Comparison of ENCODE assay signal across 1 fruit fly cellular context in the genomic region with DNA sequence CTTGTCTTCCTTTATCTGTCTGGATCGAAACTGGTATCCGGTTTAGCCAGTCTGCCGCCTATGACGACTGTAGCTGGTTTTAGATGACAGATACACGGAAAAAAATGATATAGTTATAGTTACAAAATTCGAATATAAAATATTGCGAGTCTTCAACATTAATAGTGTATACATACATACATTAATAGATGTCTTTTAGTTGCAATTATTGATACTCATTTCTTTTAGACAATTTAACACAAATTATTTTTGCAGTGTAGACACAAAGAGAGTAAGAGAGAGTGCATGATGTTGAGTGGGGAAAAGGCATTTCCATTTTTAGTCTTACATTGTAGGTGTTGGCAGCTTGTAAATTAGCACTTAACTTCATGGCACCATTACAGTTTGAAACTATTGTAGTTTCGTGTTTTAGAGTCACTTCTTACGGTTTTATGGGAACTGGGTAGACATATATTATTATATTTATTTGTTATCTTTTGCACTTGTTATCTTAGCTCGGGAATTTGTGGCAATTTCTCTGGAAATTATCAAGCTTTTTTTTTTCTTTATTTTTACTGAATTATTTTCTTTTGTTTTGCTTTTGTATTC.
TF ChIP-seq lines count a peak whose summit lies in the region.

No protein-coding gene starts in this region.

TF ChIP-seq in whole organism, embryonic, 481 proteins besides CTCF, POLR2A, EP300 and RAD21 (continued from another document and continues in another):
- TF ChIP-seq Sry-δ (GFP tag; optimal IDR thresholded peaks at IDR 0.05; lab: Kevin White, UChicago) (no peak), Side (GFP tag; optimal IDR thresholded peaks at IDR 0.05; lab: Kevin White, UChicago) (no peak), CG4328 (GFP tag; optimal IDR thresholded peaks at IDR 0.05; lab: Kevin White, UChicago) (no peak), corto (GFP tag; optimal IDR thresholded peaks at IDR 0.05; lab: Kevin White, UChicago) (no peak), onecut (GFP tag; IDR thresholded peaks at IDR 0.05; lab: Robert Waterston, UW) (no peak), stwl (tag; optimal IDR thresholded peaks at IDR 0.05; lab: Kevin White, UChicago) (no peak), CG12659 (GFP tag; optimal IDR thresholded peaks at IDR 0.05; lab: Kevin White, UChicago) (peak; percentile 85), Oaz (GFP tag; IDR thresholded peaks at IDR 0.05; lab: Robert Waterston, UW) (no peak), oc (tag; optimal IDR thresholded peaks at IDR 0.05; lab: Kevin White, UChicago) (peak; percentile 95), CG5953 (GFP tag; IDR thresholded peaks at IDR 0.05; lab: Robert Waterston, UW) (no peak), CG16863 (GFP tag; optimal IDR thresholded peaks at IDR 0.05; lab: Kevin White, UChicago) (peak; percentile 72), nom (GFP tag; optimal IDR thresholded peaks at IDR 0.05; lab: Kevin White, UChicago) (no peak), gcm2 (GFP tag; optimal IDR thresholded peaks at IDR 0.05; lab: Kevin White, UChicago) (peak; percentile 35), CG9437 (GFP tag; optimal IDR thresholded peaks at IDR 0.05; lab: Kevin White, UChicago) (peak; percentile 82), fd96Cb (tag; optimal IDR thresholded peaks at IDR 0.05; lab: Kevin White, UChicago) (no peak), dati (GFP tag; IDR thresholded peaks at IDR 0.05; lab: Robert Waterston, UW) (no peak), dan (GFP tag; IDR thresholded peaks at IDR 0.05; lab: Robert Waterston, UW) (no peak), Nf-YB (GFP tag; optimal IDR thresholded peaks at IDR 0.05; lab: Kevin White, UChicago) (peak; percentile 78), hth (optimal IDR thresholded peaks at IDR 0.05; lab: Kevin White, UChicago) (no peak), sd (tag; optimal IDR thresholded peaks at IDR 0.05; lab: Kevin White, UChicago) (peak; percentile 48), CG11723 (GFP tag; optimal IDR thresholded peaks at IDR 0.05; lab: Kevin White, UChicago) (peak; percentile 83), CG4820 (GFP tag; optimal IDR thresholded peaks at IDR 0.05; lab: Kevin White, UChicago) (no peak), Max (GFP tag; optimal IDR thresholded peaks at IDR 0.05; lab: Kevin White, UChicago) (no peak), mld (GFP tag; IDR thresholded peaks at IDR 0.05; lab: Robert Waterston, UW; ENCODE audit: partially characterized antibody) (no peak), Mad (GFP tag; optimal IDR thresholded peaks at IDR 0.05; lab: Kevin White, UChicago) (no peak), eyg (GFP tag; optimal IDR thresholded peaks at IDR 0.05; lab: Kevin White, UChicago) (no peak), sqz (GFP tag; optimal IDR thresholded peaks at IDR 0.05; lab: Kevin White, UChicago) (no peak), CG2116 (GFP tag; optimal IDR thresholded peaks at IDR 0.05; lab: Kevin White, UChicago) (peak; percentile 55), Xbp1 (GFP tag; optimal IDR thresholded peaks at IDR 0.05; lab: Kevin White, UChicago) (peak; percentile 87), Six4 (GFP tag; optimal IDR thresholded peaks at IDR 0.05; lab: Kevin White, UChicago) (no peak), lov (optimal IDR thresholded peaks at IDR 0.05; lab: Kevin White, UChicago) (no peak), lov (GFP tag; IDR thresholded peaks at IDR 0.05; lab: Robert Waterston, UW) (no peak), zf30C (GFP tag; optimal IDR thresholded peaks at IDR 0.05; lab: Kevin White, UChicago) (peak; percentile 80), CG7556 (GFP tag; optimal IDR thresholded peaks at IDR 0.05; lab: Kevin White, UChicago) (peak; percentile 88), br (optimal IDR thresholded peaks at IDR 0.05; lab: Kevin White, UChicago) (no peak), B-H2 (GFP tag; optimal IDR thresholded peaks at IDR 0.05; lab: Kevin White, UChicago) (peak; percentile 27), E2f2 (GFP tag; IDR thresholded peaks at IDR 0.05; lab: Robert Waterston, UW) (peak; percentile 61; the same call in 1 of the 2 replicates), HLH3B (GFP tag; IDR thresholded peaks at IDR 0.05; lab: Robert Waterston, UW) (no peak), CG18476 (GFP tag; optimal IDR thresholded peaks at IDR 0.05; lab: Kevin White, UChicago) (no peak), dmrt11E (tag; optimal IDR thresholded peaks at IDR 0.05; lab: Kevin White, UChicago) (peak; percentile 92), CG10366 (GFP tag; IDR thresholded peaks at IDR 0.05; lab: Robert Waterston, UW) (peak; percentile 83), pb (GFP tag; optimal IDR thresholded peaks at IDR 0.05; lab: Kevin White, UChicago) (no peak), CG4854 (GFP tag; optimal IDR thresholded peaks at IDR 0.05; lab: Kevin White, UChicago) (no peak), CG11456 (GFP tag; IDR thresholded peaks at IDR 0.05; lab: Robert Waterston, UW) (0 out of 3 replicates have a peak, but pooled peaks have one; percentile 48), CG9215 (GFP tag; IDR thresholded peaks at IDR 0.05; lab: Robert Waterston, UW) (no peak), gce (GFP tag; IDR thresholded peaks at IDR 0.05; lab: Robert Waterston, UW) (no peak), CG2712 (tag; optimal IDR thresholded peaks at IDR 0.05; lab: Kevin White, UChicago) (no peak), CG10431 (GFP tag; optimal IDR thresholded peaks at IDR 0.05; lab: Kevin White, UChicago) (peak; percentile 69), Myb (GFP tag; optimal IDR thresholded peaks at IDR 0.05; lab: Kevin White, UChicago) (peak; percentile 45), unc-4 (GFP tag; IDR thresholded peaks at IDR 0.05; lab: Robert Waterston, UW; ENCODE audit: partially characterized antibody) (no peak), CG17186 (GFP tag; optimal IDR thresholded peaks at IDR 0.05; lab: Kevin White, UChicago) (no peak), mirr (GFP tag; optimal IDR thresholded peaks at IDR 0.05; lab: Kevin White, UChicago) (no peak), CG13624 (GFP tag; optimal IDR thresholded peaks at IDR 0.05; lab: Kevin White, UChicago) (no peak), CG4730 (GFP tag; IDR thresholded peaks at IDR 0.05; lab: Robert Waterston, UW) (no peak), Lpt (GFP tag; optimal IDR thresholded peaks at IDR 0.05; lab: Kevin White, UChicago) (no peak), Sox102F (GFP tag; optimal IDR thresholded peaks at IDR 0.05; lab: Kevin White, UChicago) (peak; percentile 96), CG9817 (tag; optimal IDR thresholded peaks at IDR 0.05; lab: Kevin White, UChicago) (peak; percentile 84), CG13775 (GFP tag; optimal IDR thresholded peaks at IDR 0.05; lab: Kevin White, UChicago) (peak; percentile 71), kay (GFP tag; optimal IDR thresholded peaks at IDR 0.05; lab: Kevin White, UChicago) (no peak), BtbVII (GFP tag; optimal IDR thresholded peaks at IDR 0.05; lab: Kevin White, UChicago) (no peak), CG15696 (tag; optimal IDR thresholded peaks at IDR 0.05; lab: Kevin White, UChicago) (no peak), CG1529 (GFP tag; optimal IDR thresholded peaks at IDR 0.05; lab: Kevin White, UChicago) (peak; percentile 83), CG10321 (GFP tag; IDR thresholded peaks at IDR 0.05; lab: Robert Waterston, UW) (peak; percentile 42; the same call in 1 of the 2 replicates), MESR4 (GFP tag; optimal IDR thresholded peaks at IDR 0.05; lab: Kevin White, UChicago) (peak; percentile 43), CG13123 (GFP tag; optimal IDR thresholded peaks at IDR 0.05; lab: Kevin White, UChicago) (peak; percentile 87), ranshi (GFP tag; IDR thresholded peaks at IDR 0.05; lab: Robert Waterston, UW) (no peak), ac (GFP tag; optimal IDR thresholded peaks at IDR 0.05; lab: Kevin White, UChicago) (peak; percentile 61), CkIIα-i1 (GFP tag; IDR thresholded peaks at IDR 0.05; lab: Robert Waterston, UW) (no peak), CG12236 (GFP tag; optimal IDR thresholded peaks at IDR 0.05; lab: Kevin White, UChicago) (peak; percentile 79), CG3163 (GFP tag; optimal IDR thresholded peaks at IDR 0.05; lab: Kevin White, UChicago) (peak; percentile 46), CG43689 (GFP tag; IDR thresholded peaks at IDR 0.05; lab: Robert Waterston, UW) (peak; percentile 54; the same call in 1 of the 2 replicates), vfl (GFP tag; optimal IDR thresholded peaks at IDR 0.05; lab: Kevin White, UChicago) (peak; percentile 56), Fer2 (tag; optimal IDR thresholded peaks at IDR 0.05; lab: Kevin White, UChicago) (no peak), Abd-B (GFP tag; optimal IDR thresholded peaks at IDR 0.05; lab: Kevin White, UChicago) (no peak), CG6791 (GFP tag; IDR thresholded peaks at IDR 0.05; lab: Robert Waterston, UW; ENCODE audit: partially characterized antibody) (no peak), jumu (GFP tag; optimal IDR thresholded peaks at IDR 0.05; lab: Kevin White, UChicago) (no peak), Awh (GFP tag; IDR thresholded peaks at IDR 0.05; lab: Robert Waterston, UW) (no peak), CG7963 (GFP tag; IDR thresholded peaks at IDR 0.05; lab: Robert Waterston, UW; ENCODE audit: partially characterized antibody) (no peak), pzg (GFP tag; optimal IDR thresholded peaks at IDR 0.05; lab: Kevin White, UChicago) (no peak), CG7357 (GFP tag; IDR thresholded peaks at IDR 0.05; lab: Robert Waterston, UW) (no peak), CG6254 (GFP tag; optimal IDR thresholded peaks at IDR 0.05; lab: Kevin White, UChicago) (no peak), CG9876 (GFP tag; optimal IDR thresholded peaks at IDR 0.05; lab: Kevin White, UChicago) (peak; percentile 68), CG1602 (GFP tag; optimal IDR thresholded peaks at IDR 0.05; lab: Kevin White, UChicago) (peak; percentile 81), gcm (GFP tag; optimal IDR thresholded peaks at IDR 0.05; lab: Kevin White, UChicago) (peak; percentile 95), Pdp1 (GFP tag; optimal IDR thresholded peaks at IDR 0.05; lab: Kevin White, UChicago) (peak in 1 of 2 experiments; percentile 12), CG17568 (GFP tag; optimal IDR thresholded peaks at IDR 0.05; lab: Kevin White, UChicago) (peak; percentile 84), gt (GFP tag; IDR thresholded peaks at IDR 0.05; lab: Robert Waterston, UW) (no peak), phol (tag; optimal IDR thresholded peaks at IDR 0.05; lab: Kevin White, UChicago) (no peak), CG17829 (tag; optimal IDR thresholded peaks at IDR 0.05; lab: Kevin White, UChicago) (no peak), sug (tag; optimal IDR thresholded peaks at IDR 0.05; lab: Kevin White, UChicago) (no peak), CG17612 (GFP tag; IDR thresholded peaks at IDR 0.05; lab: Robert Waterston, UW) (no peak), CG17912 (GFP tag; optimal IDR thresholded peaks at IDR 0.05; lab: Kevin White, UChicago) (peak; percentile 42), wdn (GFP tag; IDR thresholded peaks at IDR 0.05; lab: Robert Waterston, UW) (peak; percentile 69), pnt (GFP tag; optimal IDR thresholded peaks at IDR 0.05; lab: Kevin White, UChicago) (peak; percentile 67), Elba2 (GFP tag; optimal IDR thresholded peaks at IDR 0.05; lab: Kevin White, UChicago) (peak; percentile 3), BEAF-32 (GFP tag; optimal IDR thresholded peaks at IDR 0.05; lab: Kevin White, UChicago) (no peak), Nf-YA (GFP tag; IDR thresholded peaks at IDR 0.05; lab: Robert Waterston, UW) (no peak), abd-A (tag; optimal IDR thresholded peaks at IDR 0.05; lab: Kevin White, UChicago) (peak; percentile 12), Ssrp (tag; optimal IDR thresholded peaks at IDR 0.05; lab: Kevin White, UChicago) (peak; percentile 91), Poxn (GFP tag; IDR thresholded peaks at IDR 0.05; lab: Robert Waterston, UW) (no peak), lmd (GFP tag; IDR thresholded peaks at IDR 0.05; lab: Robert Waterston, UW) (peak; percentile 84), CG11696 (GFP tag; IDR thresholded peaks at IDR 0.05; lab: Robert Waterston, UW) (no peak), CG2129 (GFP tag; IDR thresholded peaks at IDR 0.05; lab: Robert Waterston, UW; ENCODE audit: partially characterized antibody) (no peak), tin (GFP tag; optimal IDR thresholded peaks at IDR 0.05; lab: Kevin White, UChicago) (no peak), Bdp1 (GFP tag; optimal IDR thresholded peaks at IDR 0.05; lab: Kevin White, UChicago) (peak; percentile 53), CG11247 (GFP tag; IDR thresholded peaks at IDR 0.05; lab: Robert Waterston, UW) (peak; percentile 44; the same call in 1 of the 2 replicates), Ravus (GFP tag; IDR thresholded peaks at IDR 0.05; lab: Robert Waterston, UW) (no peak), so (GFP tag; IDR thresholded peaks at IDR 0.05; lab: Robert Waterston, UW) (0 out of 3 replicates have a peak, but pooled peaks have one; percentile 34), CG8478 (optimal IDR thresholded peaks at IDR 0.05; lab: Kevin White, UChicago) (no peak), CG34376 (GFP tag; optimal IDR thresholded peaks at IDR 0.05; lab: Kevin White, UChicago) (no peak), Gug (GFP tag; IDR thresholded peaks at IDR 0.05; lab: Robert Waterston, UW) (no peak), CG11695 (GFP tag; IDR thresholded peaks at IDR 0.05; lab: Robert Waterston, UW) (peak; percentile 40; the same call in 1 of the 3 replicates), CG31441 (GFP tag; IDR thresholded peaks at IDR 0.05; lab: Robert Waterston, UW) (no peak), CG30403 (GFP tag; optimal IDR thresholded peaks at IDR 0.05; lab: Kevin White, UChicago) (peak; percentile 90), Jarid2 (GFP tag; optimal IDR thresholded peaks at IDR 0.05; lab: Kevin White, UChicago) (no peak), CG16813 (GFP tag; IDR thresholded peaks at IDR 0.05; lab: Robert Waterston, UW; ENCODE audit: partially characterized antibody) (no peak), CG6765 (GFP tag; optimal IDR thresholded peaks at IDR 0.05; lab: Kevin White, UChicago) (no peak), Nf-YC (tag; optimal IDR thresholded peaks at IDR 0.05; lab: Kevin White, UChicago) (no peak), CG10147 (GFP tag; optimal IDR thresholded peaks at IDR 0.05; lab: Kevin White, UChicago) (no peak), gfzf (GFP tag; optimal IDR thresholded peaks at IDR 0.05; lab: Kevin White, UChicago) (no peak), CG16815 (GFP tag; optimal IDR thresholded peaks at IDR 0.05; lab: Kevin White, UChicago) (peak; percentile 73), Rx (GFP tag; IDR thresholded peaks at IDR 0.05; lab: Robert Waterston, UW) (no peak), CHES-1-like (GFP tag; optimal IDR thresholded peaks at IDR 0.05; lab: Kevin White, UChicago) (peak; percentile 65), row (GFP tag; IDR thresholded peaks at IDR 0.05; lab: Robert Waterston, UW) (peak; percentile 82), CG33557 (GFP tag; optimal IDR thresholded peaks at IDR 0.05; lab: Kevin White, UChicago) (peak; percentile 92), CG18262 (tag; optimal IDR thresholded peaks at IDR 0.05; lab: Kevin White, UChicago) (no peak), CG32767 (GFP tag; IDR thresholded peaks at IDR 0.05; lab: Robert Waterston, UW) (peak; percentile 70), CG14667 (GFP tag; IDR thresholded peaks at IDR 0.05; lab: Robert Waterston, UW) (no peak)
